Worm (Caenorhabditis elegans) whole organism, L1 larva: ENCODE measurements around the gene T10H9.8.

Source experiments
- aly-2 ChIP-seq: fragments of 150-350 bp; optimal IDR thresholded peaks from 2 replicates; lab custom pipeline; 2014; ENCODE audit warnings: missing biosample characterization, missing genetic modification characterization
- blmp-1 ChIP-seq: fragments of 150-350 bp; optimal IDR thresholded peaks from 2 replicates; lab custom pipeline; 2014; ENCODE audit warnings: missing biosample characterization, missing genetic modification characterization
- ceh-8 ChIP-seq: fragments of 200-800 bp; sonication (Bioruptor generic); optimal IDR thresholded peaks from 2 replicates; lab custom pipeline; 2018; ENCODE audit warnings: mild to moderate bottlenecking, missing genetic modification characterization, moderate library complexity, missing compliant biosample characterization
- ceh-90 ChIP-seq: sonication (generic microtip); optimal IDR thresholded peaks from 2 replicates; lab custom pipeline; 2016; ENCODE audit warnings: missing genetic modification characterization, missing compliant biosample characterization
- dpl-1 ChIP-seq, 3 experiments: fragments of 150-350 bp in 2 of 3; sonication (generic microtip) in 1 of 3; optimal IDR thresholded peaks; 2 replicates each; lab custom pipeline; 2014 to 2017; ENCODE audit warnings: missing biosample characterization in 3 of 3, missing genetic modification characterization in 3 of 3, missing genetic modification reagents in 3 of 3
- efl-1 ChIP-seq, 4 experiments: fragments of 150-350 bp; optimal IDR thresholded peaks in 3 of 4; peaks in 1 of 4; 1 replicate in 1 of 4; 2 replicates in 3 of 4; lab custom pipeline; 2014; ENCODE audit warnings: missing biosample characterization in 2 of 4, missing genetic modification characterization in 2 of 4, missing genetic modification reagents in 2 of 4
- efl-3 ChIP-seq: fragments of 200-800 bp; sonication (Bioruptor generic); optimal IDR thresholded peaks from 2 replicates; lab custom pipeline; 2018; ENCODE audit warnings: mild to moderate bottlenecking, missing genetic modification characterization, missing compliant biosample characterization
- egl-27 ChIP-seq, 2 experiments: fragments of 150-350 bp in 1 of 2; sonication (generic microtip); optimal IDR thresholded peaks; 3 replicates each; lab custom pipeline; 2017 to 2018; ENCODE audit warnings: missing biosample characterization in 2 of 2, missing genetic modification characterization in 2 of 2, missing genetic modification reagents in 2 of 2
- elt-2 ChIP-seq: sonication (generic microtip); optimal IDR thresholded peaks from 2 replicates; lab custom pipeline; 2016; ENCODE audit warnings: missing genetic modification characterization, mild to moderate bottlenecking, inconsistent platforms, missing compliant biosample characterization, missing genetic modification reagents
- elt-3 ChIP-seq, 6 experiments: fragments of 150-350 bp in 1 of 6; sonication (generic microtip); optimal IDR thresholded peaks; 2 replicates each; lab custom pipeline; 2017 to 2018; ENCODE audit warnings: missing biosample characterization in 6 of 6, missing genetic modification characterization in 6 of 6, inconsistent platforms in 1 of 6
- fos-1 ChIP-seq: fragments of 150-350 bp; optimal IDR thresholded peaks from 2 replicates; lab custom pipeline; 2014; ENCODE audit warnings: missing biosample characterization, missing genetic modification characterization
- irx-1 ChIP-seq: sonication (generic microtip); optimal IDR thresholded peaks from 2 replicates; lab custom pipeline; 2016; ENCODE audit warnings: missing genetic modification characterization, missing compliant biosample characterization
- isw-1 ChIP-seq: fragments of 200-800 bp; sonication (Bioruptor generic); IDR thresholded peaks from 2 replicates; pipeline ENCODE4 v1.3.6; 2022; ENCODE audit warnings: missing genetic modification characterization, missing compliant biosample characterization
- jun-1 ChIP-seq: fragments of 150-350 bp; optimal IDR thresholded peaks from 2 replicates; lab custom pipeline; 2014; ENCODE audit warnings: missing biosample characterization, missing genetic modification reagents, missing genetic modification characterization
- lin-13 ChIP-seq: fragments of 150-350 bp; optimal IDR thresholded peaks from 2 replicates; lab custom pipeline; 2014; ENCODE audit warnings: missing biosample characterization, missing genetic modification reagents, missing genetic modification characterization
- lin-14 ChIP-seq: fragments of 200-800 bp; sonication (Bioruptor generic); optimal IDR thresholded peaks from 2 replicates; lab custom pipeline; 2018; ENCODE audit warnings: mild to moderate bottlenecking, missing genetic modification characterization, moderate library complexity, missing compliant biosample characterization
- lin-35 ChIP-seq, 2 experiments: fragments of 150-350 bp; optimal IDR thresholded peaks; 2 replicates each; lab custom pipeline; 2014; ENCODE audit warnings: missing biosample characterization in 2 of 2, missing genetic modification characterization in 2 of 2, missing genetic modification reagents in 2 of 2
- lir-3 ChIP-seq: sonication (generic microtip); optimal IDR thresholded peaks from 2 replicates; lab custom pipeline; 2016; ENCODE audit warnings: mild to moderate bottlenecking, missing genetic modification characterization, moderate library complexity, missing compliant biosample characterization; ENCODE audit not compliant: poor library complexity
- mab-9 ChIP-seq: fragments of 200-800 bp; sonication (Bioruptor generic); IDR thresholded peaks from 2 replicates; pipeline ENCODE4 v1.3.6; 2022; ENCODE audit warnings: missing genetic modification reagents, missing genetic modification characterization, missing compliant biosample characterization
- mep-1 ChIP-seq: fragments of 150-350 bp; optimal IDR thresholded peaks from 2 replicates; lab custom pipeline; 2014; ENCODE audit warnings: missing biosample characterization, missing genetic modification characterization
- nhr-11 ChIP-seq: fragments of 150-350 bp; optimal IDR thresholded peaks from 2 replicates; lab custom pipeline; 2014; ENCODE audit warnings: missing biosample characterization, missing genetic modification characterization
- nhr-19 ChIP-seq: fragments of 200-800 bp; sonication (Bioruptor generic); conservative IDR thresholded peaks from 2 replicates; pipeline ENCODE4 v1.3.6; 2022; ENCODE audit warnings: missing genetic modification characterization, missing compliant biosample characterization
- nhr-20 ChIP-seq: sonication (generic microtip); optimal IDR thresholded peaks from 2 replicates; lab custom pipeline; 2016; ENCODE audit warnings: mild to moderate bottlenecking, missing genetic modification characterization, missing compliant biosample characterization
- nhr-237 ChIP-seq: fragments of 150-350 bp; optimal IDR thresholded peaks from 2 replicates; lab custom pipeline; 2014; ENCODE audit warnings: missing biosample characterization, missing genetic modification characterization
- nhr-76 ChIP-seq: sonication (generic microtip); optimal IDR thresholded peaks from 2 replicates; lab custom pipeline; 2017; ENCODE audit warnings: missing biosample characterization, missing genetic modification characterization
- nhr-77 ChIP-seq: fragments of 150-350 bp; optimal IDR thresholded peaks from 2 replicates; lab custom pipeline; 2014; ENCODE audit warnings: missing biosample characterization, missing genetic modification characterization
- nhr-84 ChIP-seq: sonication (generic microtip); optimal IDR thresholded peaks from 2 replicates; lab custom pipeline; 2017; ENCODE audit warnings: missing biosample characterization, missing genetic modification characterization
- pqm-1 ChIP-seq: sonication (generic microtip); optimal IDR thresholded peaks from 3 replicates; lab custom pipeline; 2017; ENCODE audit warnings: missing biosample characterization, missing genetic modification characterization
- skn-1 ChIP-seq: fragments of 150-350 bp; optimal IDR thresholded peaks from 2 replicates; lab custom pipeline; 2014; ENCODE audit warnings: missing biosample characterization, missing genetic modification characterization
- snu-23 ChIP-seq: sonication (generic microtip); optimal IDR thresholded peaks from 2 replicates; lab custom pipeline; 2016; ENCODE audit warnings: missing genetic modification characterization, missing compliant biosample characterization
- sptf-1 ChIP-seq: fragments of 150-350 bp; optimal IDR thresholded peaks from 2 replicates; lab custom pipeline; 2014; ENCODE audit warnings: missing biosample characterization, missing genetic modification characterization
- sup-37 ChIP-seq: fragments of 200-800 bp; sonication (Bioruptor generic); optimal IDR thresholded peaks from 2 replicates; lab custom pipeline; 2018; ENCODE audit warnings: mild to moderate bottlenecking, missing genetic modification characterization, missing compliant biosample characterization
- tbx-2 ChIP-seq: sonication (generic microtip); optimal IDR thresholded peaks from 2 replicates; lab custom pipeline; 2016; ENCODE audit warnings: missing genetic modification characterization, missing compliant biosample characterization
- unc-30 ChIP-seq: sonication (generic microtip); optimal IDR thresholded peaks from 2 replicates; lab custom pipeline; 2017; ENCODE audit warnings: missing biosample characterization, missing genetic modification characterization
- unc-86 ChIP-seq: sonication (generic microtip); optimal IDR thresholded peaks from 2 replicates; lab custom pipeline; 2016; ENCODE audit warnings: missing genetic modification characterization, missing compliant biosample characterization
- vab-15 ChIP-seq: sonication (generic microtip); optimal IDR thresholded peaks from 2 replicates; lab custom pipeline; 2017; ENCODE audit warnings: missing genotype, mild to moderate bottlenecking, missing genetic modification characterization, missing compliant biosample characterization
- zip-4 ChIP-seq: fragments of 200-800 bp; sonication (Bioruptor generic); optimal IDR thresholded peaks from 2 replicates; lab custom pipeline; 2018; ENCODE audit warnings: mild to moderate bottlenecking, missing genetic modification characterization, moderate library complexity, missing compliant biosample characterization
- ztf-11 ChIP-seq, 2 experiments: sonication (generic microtip); optimal IDR thresholded peaks; 2 replicates each; lab custom pipeline; 2016 to 2017; ENCODE audit warnings: missing genetic modification characterization in 2 of 2, missing biosample characterization in 1 of 2, missing compliant biosample characterization in 1 of 2

The T10H9.8 gene

DNA sequence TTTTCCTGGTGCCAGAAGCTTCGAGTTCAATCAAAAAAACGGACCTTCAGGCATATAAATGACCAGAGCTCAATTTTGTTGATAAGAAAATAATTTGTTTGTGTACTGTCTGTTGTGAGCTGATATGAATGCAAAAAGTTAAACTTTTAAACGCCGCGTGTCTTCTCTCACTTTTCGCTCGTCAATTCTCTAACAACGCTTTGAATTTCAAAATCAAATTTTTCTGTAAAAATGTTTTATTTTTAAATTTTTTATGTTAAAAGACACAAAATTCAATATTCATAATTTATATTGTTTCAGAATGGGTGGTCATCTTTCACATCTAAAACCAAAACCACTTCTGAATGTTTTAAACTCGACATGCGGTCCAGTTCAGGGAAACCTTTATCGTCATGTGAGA is 21.8 kb downstream of the T10H9.8 start, which contains the start of gene cest-31:
Gene cest-31 (plus strand): TSS at position 301 of the 400 bp plus-strand sequence.
- TF ChIP-seq efl-1 (optimal IDR thresholded peaks at IDR 0.05; lab: Kevin White, UChicago) (no peak), efl-1 (GFP tag; optimal IDR thresholded peaks at IDR 0.05 in 1 of 2; lab: Kevin White, UChicago) (peak in 1 of 2 experiments; percentile 47), vab-15 (tag; lab: Kevin White, UChicago) (no peak), skn-1 (tag; lab: Kevin White, UChicago) (no peak), unc-30 (tag; lab: Kevin White, UChicago) (no peak), pqm-1 (tag; lab: Kevin White, UChicago) (no peak), blmp-1 (tag; lab: Kevin White, UChicago) (no peak)

DNA sequence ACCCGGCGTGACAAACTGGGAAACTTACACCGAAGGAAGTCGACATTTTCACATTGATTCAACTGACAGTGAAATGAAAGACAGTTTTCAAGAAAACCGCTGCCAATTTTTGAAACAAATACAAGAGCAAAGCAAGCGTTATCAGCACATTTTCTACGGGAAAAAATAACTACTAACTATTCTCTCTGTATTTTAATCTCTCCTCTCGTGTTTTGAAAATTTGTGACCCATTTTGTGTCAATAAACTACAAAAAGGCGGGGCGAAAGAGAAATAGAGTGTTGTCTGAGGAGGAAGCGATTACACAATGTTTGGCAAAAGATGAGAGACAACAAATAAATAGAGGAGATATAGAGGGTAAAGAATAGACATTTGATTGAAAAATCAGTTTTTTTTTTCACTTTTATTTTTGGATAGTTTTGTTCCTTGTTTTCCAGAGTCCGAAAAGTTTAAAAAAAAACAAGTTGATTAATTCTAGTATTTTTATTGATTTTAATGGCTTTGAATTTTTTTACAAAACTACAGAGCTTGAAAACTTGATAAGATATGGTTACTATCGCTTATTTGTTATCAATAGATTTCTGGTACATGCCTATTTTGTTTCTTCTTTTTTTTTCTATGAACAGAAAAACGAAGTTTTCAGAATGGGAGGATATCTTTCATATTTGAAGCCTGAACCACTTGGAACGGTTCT is 24.2 kb downstream of the T10H9.8 start, which contains the start of gene cest-34:
Gene cest-34 (plus strand): TSS at position 642 of the 692 bp plus-strand sequence.
- TF ChIP-seq ceh-90 (tag; lab: Kevin White, UChicago) (no peak), nhr-20 (tag; lab: Kevin White, UChicago) (peak; percentile 63), nhr-77 (peak; percentile 4), lin-14 (peak; percentile 65), blmp-1 (tag; lab: Kevin White, UChicago) (peak; percentile 1), isw-1 (GFP tag; lab: Robert Waterston, UW) (no peak)

ce11 chrV:6681501-6681900 is 29.4 kb downstream of the T10H9.8 start, which contains the start of gene egl-46:
Gene egl-46 (minus strand): TSS chrV:6681573.
- TF ChIP-seq blmp-1 (tag; lab: Kevin White, UChicago), result no peak

DNA sequence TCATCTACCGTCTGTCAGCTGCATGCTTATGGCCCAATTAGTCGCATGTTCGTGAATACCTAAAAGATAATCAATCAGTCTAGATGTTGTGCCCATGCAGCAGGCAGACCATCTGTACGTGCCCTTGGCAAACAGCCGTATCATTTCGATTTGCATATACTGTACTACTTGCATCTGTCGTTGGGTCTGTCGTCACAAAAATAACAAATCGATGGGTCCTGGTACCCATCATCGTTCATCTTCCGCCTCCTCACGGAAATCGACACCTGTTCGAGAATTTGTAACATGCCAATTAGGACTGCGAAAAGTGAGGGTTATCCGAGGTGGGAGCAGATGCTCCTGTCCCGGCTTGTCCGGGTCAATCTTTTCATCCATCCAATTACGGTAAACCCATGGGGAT is 31.1 kb downstream of the T10H9.8 start:
- TF ChIP-seq snu-23 (GFP tag; lab: Kevin White, UChicago), result no peak
- no peak for TF ChIP-seq nhr-84 (tag; lab: Kevin White, UChicago)
- TF ChIP-seq skn-1 (tag; lab: Kevin White, UChicago), result no peak
- no peak for TF ChIP-seq nhr-76 (tag; lab: Kevin White, UChicago)
- TF ChIP-seq ceh-8 (GFP tag; lab: Kevin White, UChicago), result no peak
- peak; percentile 51 for TF ChIP-seq tbx-2 (tag; lab: Kevin White, UChicago)
- no peak for TF ChIP-seq zip-4 (GFP tag; lab: Kevin White, UChicago)
- no peak for TF ChIP-seq efl-3 (GFP tag; lab: Kevin White, UChicago)
- no peak for TF ChIP-seq elt-2 (tag; lab: Kevin White, UChicago)
- TF ChIP-seq egl-27 (tag; optimal IDR thresholded peaks at IDR 0.05; lab: Kevin White, UChicago), result no peak
- TF ChIP-seq lin-13, result no peak
- TF ChIP-seq mab-9, result no peak
- TF ChIP-seq irx-1 (tag; lab: Kevin White, UChicago), result no peak
- TF ChIP-seq aly-2 (tag; lab: Kevin White, UChicago), result no peak
- no peak for TF ChIP-seq lin-14
- peak in 1 of 2 experiments; percentile 84 for TF ChIP-seq ztf-11 (tag; optimal IDR thresholded peaks at IDR 0.05; lab: Kevin White, UChicago)
- TF ChIP-seq nhr-19 (GFP tag; lab: Robert Waterston, UW), result no peak
- TF ChIP-seq nhr-237 (tag; lab: Kevin White, UChicago), result no peak
- no peak for TF ChIP-seq lin-35 (GFP tag; optimal IDR thresholded peaks at IDR 0.05; lab: Kevin White, UChicago)
- peak; percentile 29 for TF ChIP-seq unc-86 (tag; lab: Kevin White, UChicago)

ce11 chrV:6683740-6684139 is 31.6 kb downstream of the T10H9.8 start:
- TF ChIP-seq nhr-237 (tag; lab: Kevin White, UChicago) (no peak), jun-1 (tag; lab: Kevin White, UChicago) (no peak), sptf-1 (tag; lab: Kevin White, UChicago) (no peak), nhr-11 (tag; lab: Kevin White, UChicago) (no peak), fos-1 (tag; lab: Kevin White, UChicago) (no peak), aly-2 (tag; lab: Kevin White, UChicago) (no peak), nhr-84 (tag; lab: Kevin White, UChicago) (no peak), mep-1 (tag; lab: Kevin White, UChicago) (no peak), elt-3 (tag; optimal IDR thresholded peaks at IDR 0.05; lab: Kevin White, UChicago) (no peak), lir-3 (tag; lab: Kevin White, UChicago) (no peak), dpl-1 (GFP tag; optimal IDR thresholded peaks at IDR 0.05; lab: Kevin White, UChicago) (no peak), efl-3 (GFP tag; lab: Kevin White, UChicago) (no peak), sup-37 (no peak)
